Worm (Caenorhabditis elegans): ENCODE data around the gene C50F7.5.

DNA sequence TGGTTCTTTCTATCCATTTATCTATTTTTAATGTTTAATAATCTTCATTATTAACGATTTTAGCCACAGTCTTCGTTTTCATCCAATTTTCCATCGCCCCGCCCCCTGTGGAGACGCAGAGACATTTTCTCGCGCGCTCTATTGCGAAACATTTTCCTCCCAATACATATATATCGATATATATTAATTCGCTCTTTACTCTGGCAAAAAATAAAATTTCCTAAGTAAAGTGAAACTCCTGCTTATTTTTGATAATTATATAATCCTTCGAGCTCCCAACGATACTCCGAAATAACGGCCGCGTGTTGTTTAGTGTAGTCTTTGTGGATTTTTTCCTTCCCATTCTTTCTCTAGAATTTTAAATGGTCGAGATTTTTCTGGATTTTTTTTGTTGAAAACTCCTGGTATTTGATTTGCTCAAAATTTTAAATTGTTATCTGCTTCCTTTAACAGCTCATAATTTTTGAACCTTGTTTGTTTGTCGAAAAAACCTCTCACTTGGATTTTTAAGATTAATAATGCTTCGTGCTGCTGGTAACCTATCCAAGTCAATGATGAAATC lies 2.0 kb downstream of the C50F7.5 start, which contains the start of gene sucg-1:
- TF ChIP-seq snpc-4 (tag; optimal IDR thresholded peaks at IDR 0.05) (no peak), ama-1 (optimal IDR thresholded peaks at IDR 0.05) (no peak), aly-2 (tag; optimal IDR thresholded peaks at IDR 0.05) (no peak), lin-15B (tag; optimal IDR thresholded peaks at IDR 0.05) (no peak), daf-19 (GFP tag; conservative IDR thresholded peaks at IDR 0.05) (no peak), fos-1 (tag; optimal IDR thresholded peaks at IDR 0.05) (no peak), pha-4 (GFP tag; IDR thresholded peaks at IDR 0.05) (no peak), pha-4 (tag; optimal IDR thresholded peaks at IDR 0.05) (no peak), zfp-2 (tag; optimal IDR thresholded peaks at IDR 0.05) (no peak), Y5F2A.4 (GFP tag; optimal IDR thresholded peaks at IDR 0.05) (no peak), ceh-82 (tag; optimal IDR thresholded peaks at IDR 0.05) (no peak)

Measured in whole organism, L4 larva.